Worm (Caenorhabditis elegans) whole organism, mixed stage, embryonic: ENCODE measurements around the gene oac-7.

Experiments used
- ceh-39 ChIP-seq: fragments of 150-350 bp; optimal IDR thresholded peaks from 2 replicates; lab custom pipeline; 2014; ENCODE audit warnings: missing biosample characterization, missing genetic modification characterization
- lsy-2 ChIP-seq: fragments of 150-350 bp; optimal IDR thresholded peaks from 2 replicates; lab custom pipeline; 2014; ENCODE audit warnings: missing biosample characterization, missing genetic modification characterization
- nhr-2 ChIP-seq: fragments of 150-350 bp; optimal IDR thresholded peaks from 2 replicates; lab custom pipeline; 2014; ENCODE audit warnings: missing biosample characterization, missing genetic modification characterization
- nhr-237 ChIP-seq: fragments of 150-350 bp; optimal IDR thresholded peaks from 2 replicates; lab custom pipeline; 2014; ENCODE audit warnings: missing biosample characterization, missing genetic modification characterization
- pha-4 ChIP-seq: fragments of 150-350 bp; optimal IDR thresholded peaks from 2 replicates; lab custom pipeline; 2018; ENCODE audit warnings: missing biosample characterization, missing genetic modification reagents, missing genetic modification characterization
- snpc-4 ChIP-seq: fragments of 150-350 bp; optimal IDR thresholded peaks from 2 replicates; lab custom pipeline; 2014; ENCODE audit warnings: missing biosample characterization, missing genetic modification characterization
- unc-62 ChIP-seq: fragments of 150-350 bp; optimal IDR thresholded peaks from 2 replicates; lab custom pipeline; 2014; ENCODE audit warnings: missing biosample characterization, missing genetic modification reagents, missing genetic modification characterization
- ztf-11 ChIP-seq: fragments of 150-350 bp; optimal IDR thresholded peaks from 2 replicates; lab custom pipeline; 2014; ENCODE audit warnings: missing biosample characterization, missing genetic modification characterization

ce11 chrV:16357253-16357652 lies 47.6 kb downstream of the oac-7 start, which contains the start of gene pptr-1:
- TF ChIP-seq unc-62 (GFP tag; lab: Kevin White, UChicago) (no peak), ztf-11 (no peak), snpc-4 (tag; lab: Kevin White, UChicago) (no peak), nhr-237 (no peak), ceh-39 (tag; lab: Kevin White, UChicago) (no peak), nhr-2 (no peak), pha-4 (no peak), lsy-2 (tag; lab: Kevin White, UChicago) (no peak)
